Fruit fly (Drosophila melanogaster) ovary, adult (tissue): ENCODE measurements around the gene mRpL32.
A peak's percentile ranks its signal among the peaks of the same experiment; 100 is the strongest.

ENCODE experiments used
- CG17801 ChIP-seq: fragments of 200-800 bp; optimal IDR thresholded peaks from 2 replicates; lab custom pipeline; 2019; ENCODE audit warnings: missing biosample characterization, mild to moderate bottlenecking, missing genetic modification characterization, moderate library complexity; ENCODE audit not compliant: partially characterized antibody

The mRpL32 gene

DNA sequence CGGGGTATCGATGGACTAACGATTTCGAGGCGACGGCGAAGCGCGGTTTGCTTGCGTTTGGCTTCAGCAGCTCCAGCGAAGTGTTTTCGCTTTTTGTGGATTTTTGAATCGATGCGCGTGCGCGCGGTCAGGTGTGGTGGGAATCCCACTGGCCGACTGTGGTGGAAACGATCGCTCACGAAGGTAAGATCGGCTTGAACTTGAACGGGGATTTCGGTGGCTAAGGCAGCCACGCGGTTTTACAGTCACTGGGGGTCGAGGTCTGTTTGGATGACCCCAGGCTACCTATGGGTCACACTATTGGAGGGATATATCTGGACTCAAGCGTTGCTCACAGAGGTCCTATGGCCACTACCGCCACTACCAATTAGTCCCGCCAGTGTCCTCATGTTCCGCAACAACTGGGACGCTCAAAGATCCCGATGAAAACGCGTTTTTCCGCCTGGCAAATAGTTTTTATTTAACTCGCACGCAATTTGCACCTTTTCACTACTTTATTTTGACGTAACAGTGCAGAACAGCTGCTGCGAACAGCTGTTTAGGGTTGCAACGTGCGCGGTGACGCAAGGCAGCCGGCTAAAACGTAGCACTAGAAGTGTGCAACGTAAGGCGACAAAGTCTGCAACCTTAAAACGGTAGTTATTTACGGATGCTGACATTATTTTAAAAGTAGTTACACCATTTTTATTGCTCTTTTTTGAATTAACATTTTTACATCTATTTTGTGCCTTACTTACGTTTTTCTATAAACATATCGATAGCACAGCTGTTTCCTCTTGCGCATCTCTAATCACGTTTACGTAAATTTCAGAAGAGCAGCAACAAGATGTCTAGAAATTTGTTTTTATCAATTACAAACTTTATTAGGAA lies at the start of gene mRpL32, which contains the start of gene qless:
Gene mRpL32, plus strand, starts transcription at position 780 of the 870 bp plus-strand sequence.
Gene qless, minus strand, starts transcription at position 516 of the 870 bp plus-strand sequence.
- TF ChIP-seq CG17801: peak; percentile 51

DNA sequence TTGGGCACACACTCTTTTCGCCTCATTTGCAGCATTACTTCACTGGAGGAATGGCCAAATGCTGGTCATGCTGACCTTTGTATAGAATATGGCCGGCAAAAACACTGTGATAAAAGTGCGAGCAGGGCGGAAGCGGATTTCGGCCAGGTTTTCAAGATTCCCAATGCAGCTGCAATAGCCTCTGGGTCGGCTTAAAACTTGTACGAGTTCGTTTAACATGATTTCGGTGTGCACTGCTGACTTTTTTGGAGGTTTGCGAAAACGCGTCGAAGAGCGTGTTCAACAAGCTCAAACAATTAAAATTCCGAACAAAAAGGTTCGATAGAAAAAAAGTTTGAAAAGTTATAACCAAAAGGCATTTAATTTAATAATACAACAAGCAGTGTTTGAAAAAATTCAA lies 42.0 kb upstream of the mRpL32 start, which contains the start of gene chp:
Gene chp, minus strand, starts transcription at position 101 of the 400 bp plus-strand sequence.
- TF ChIP-seq CG17801: no peak

DNA sequence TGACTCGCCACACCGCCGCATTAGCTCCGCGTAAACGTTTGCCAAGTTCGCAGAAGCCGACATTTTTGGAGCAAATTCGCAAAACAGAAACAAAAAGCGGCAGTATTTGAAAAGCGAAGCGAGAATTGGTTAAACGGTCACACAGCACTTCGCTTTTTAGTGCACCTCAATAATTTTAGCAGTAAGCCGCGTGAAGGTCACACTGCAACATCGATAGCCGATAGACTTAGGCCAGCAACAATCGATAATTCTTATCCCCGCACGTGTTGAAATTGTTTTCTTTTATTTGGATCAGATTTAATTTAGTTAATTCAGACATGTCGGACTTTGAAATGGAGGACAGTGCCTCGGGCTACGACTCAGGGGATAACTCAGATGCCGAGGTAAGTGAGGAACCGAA lies 39.4 kb upstream of the mRpL32 start, which contains the start of the genes Zwilch and CG1542:
Gene Zwilch, minus strand, starts transcription at position 150 of the 400 bp plus-strand sequence.
Gene CG1542, plus strand, starts transcription at position 232 of the 400 bp plus-strand sequence.
- peak; percentile 3 for TF ChIP-seq CG17801

DNA sequence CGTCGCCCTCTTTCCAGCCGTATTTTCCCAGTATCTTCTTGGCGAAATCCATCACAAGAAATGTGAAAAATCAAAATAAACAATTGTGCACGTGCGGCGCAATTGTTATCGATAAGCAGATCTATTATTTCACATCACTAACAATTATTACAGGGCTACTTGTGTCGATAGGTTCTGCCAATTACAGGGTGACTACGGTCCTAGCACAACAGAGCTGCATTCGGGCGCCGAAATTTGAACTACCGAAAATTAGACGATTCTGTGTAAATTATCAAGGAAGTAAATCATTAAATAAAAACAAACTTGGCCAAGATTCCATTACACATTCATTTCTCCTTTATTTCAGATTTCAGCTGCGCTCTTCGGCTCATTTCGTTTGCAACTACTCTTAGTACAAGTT lies 36.8 kb upstream of the mRpL32 start, which contains the start of gene CG15561:
Gene CG15561, minus strand, starts transcription at position 113 of the 400 bp plus-strand sequence.
- peak; percentile 57 for TF ChIP-seq CG17801

DNA sequence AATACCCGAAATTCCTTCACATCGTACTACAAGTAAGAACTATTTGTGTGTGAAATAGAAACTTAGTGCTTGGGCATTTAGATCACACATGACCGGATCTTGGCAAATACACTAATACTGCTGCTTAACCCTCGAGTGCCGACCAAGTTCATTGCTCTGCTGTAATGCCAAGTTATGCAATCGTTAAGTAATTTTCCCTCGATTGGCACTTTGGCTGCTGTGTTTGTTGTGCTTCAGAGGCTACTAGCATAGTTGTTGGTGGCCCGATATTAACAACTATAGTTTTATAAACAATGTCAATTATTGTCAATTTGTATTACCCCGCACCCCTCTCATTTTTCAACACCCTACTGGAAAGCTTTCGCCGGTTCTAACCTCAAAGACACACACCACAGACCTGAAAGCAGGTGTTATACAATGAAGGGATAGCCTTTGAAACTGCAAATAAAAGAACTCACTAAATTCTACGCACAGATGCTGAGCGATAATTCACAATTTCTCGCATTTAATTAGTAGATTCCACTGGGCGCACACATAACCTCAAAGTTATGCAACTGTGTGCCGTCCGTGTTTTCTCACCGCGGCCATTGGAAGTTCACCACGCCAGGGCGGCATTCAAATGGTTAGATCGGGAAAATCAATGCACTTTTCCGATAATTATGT lies 34.3 kb upstream of the mRpL32 start:
- TF ChIP-seq CG17801: peak; percentile 12

DNA sequence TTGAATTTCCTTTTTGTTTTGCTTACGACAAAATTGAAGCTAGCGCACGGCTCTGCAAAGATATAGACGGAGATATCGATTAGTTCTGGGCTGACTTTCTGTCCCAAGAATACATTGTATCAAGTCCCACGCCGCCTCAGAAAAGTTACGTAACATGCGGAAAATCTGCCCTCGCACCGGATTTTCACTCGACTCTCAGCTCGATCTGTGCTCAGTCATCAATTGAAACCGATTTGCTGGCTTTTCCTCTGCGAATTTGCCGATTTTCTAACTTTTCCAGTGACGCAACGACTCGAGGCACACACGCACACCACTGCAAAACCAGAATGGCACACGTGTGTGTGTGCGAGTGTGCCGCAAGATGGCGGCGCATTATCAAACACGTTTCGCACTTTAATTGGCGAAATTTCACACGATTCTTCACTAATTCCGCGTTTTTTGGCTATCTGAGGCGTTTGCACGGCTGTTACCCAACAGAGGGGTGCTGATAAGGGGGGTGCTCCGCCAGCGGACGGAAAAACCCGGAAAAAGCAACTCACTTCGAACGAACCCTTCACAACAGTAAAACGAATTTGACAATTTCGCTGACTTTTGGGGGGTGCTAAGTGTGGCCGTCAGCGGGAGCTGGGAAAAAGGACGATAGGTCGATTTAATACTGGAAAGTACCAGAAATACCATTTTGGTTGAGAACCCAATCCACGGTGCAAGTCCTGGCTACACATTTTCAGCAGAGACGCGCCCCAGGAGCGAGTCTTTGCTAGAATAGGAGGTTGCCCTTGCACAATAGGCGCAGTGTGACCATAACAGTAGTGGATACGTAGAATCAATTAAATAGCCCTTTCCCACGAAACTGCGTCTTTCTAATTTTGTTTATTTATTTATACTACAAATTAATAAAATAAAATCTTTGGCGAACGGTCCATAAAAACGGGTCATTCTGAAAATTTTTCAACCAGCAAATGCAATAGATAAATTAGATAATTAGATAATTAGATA lies 33.4 kb upstream of the mRpL32 start, which contains the start of gene ATPsynC:
Gene ATPsynC, minus strand, starts transcription at position 634 of the 996 bp plus-strand sequence.
- TF ChIP-seq CG17801: peak; percentile 46

DNA sequence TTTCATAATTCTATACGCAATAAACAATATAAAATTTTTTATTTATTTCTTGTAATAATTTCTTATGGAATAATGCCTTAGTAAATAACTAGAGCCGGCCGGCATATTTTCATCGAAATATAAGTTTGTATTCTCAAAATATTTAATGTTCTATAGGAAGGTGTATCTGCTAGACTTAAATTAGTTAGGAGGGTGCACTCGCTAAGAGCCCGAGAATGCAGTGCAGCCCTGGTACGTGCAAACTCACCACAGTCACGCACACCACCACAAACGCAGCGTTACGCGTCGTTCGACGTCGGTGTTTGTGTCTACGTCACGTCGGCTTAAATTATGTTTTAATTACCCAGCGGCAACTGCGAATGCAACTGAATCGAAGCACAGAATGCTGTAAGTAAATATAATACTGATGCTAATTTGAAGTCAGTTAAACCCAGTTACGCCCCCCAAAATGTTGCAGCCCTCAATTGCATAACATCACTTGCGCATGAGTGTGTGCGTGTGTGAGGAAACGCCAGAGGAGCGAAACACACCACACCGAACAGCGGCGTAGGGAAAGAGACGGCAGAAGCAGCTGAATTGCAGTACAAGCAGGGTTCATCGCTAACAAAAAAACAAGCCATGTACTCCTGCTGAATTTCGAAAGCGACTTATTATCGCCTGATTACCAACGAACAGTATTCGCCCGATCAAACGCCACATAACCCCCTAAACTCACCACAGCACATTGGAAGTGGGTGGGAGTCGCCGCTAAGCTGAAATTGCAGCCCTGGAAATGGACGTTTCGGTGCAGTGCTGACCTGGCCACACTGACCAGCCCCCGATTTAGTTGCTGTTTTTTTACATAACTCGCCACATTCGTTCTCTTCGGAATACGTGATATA lies 32.0 kb upstream of the mRpL32 start, which contains the start of gene CG12054:
Gene CG12054, plus strand, starts transcription at position 247 of the 881 bp plus-strand sequence.
- TF ChIP-seq CG17801: peak; percentile 33

DNA sequence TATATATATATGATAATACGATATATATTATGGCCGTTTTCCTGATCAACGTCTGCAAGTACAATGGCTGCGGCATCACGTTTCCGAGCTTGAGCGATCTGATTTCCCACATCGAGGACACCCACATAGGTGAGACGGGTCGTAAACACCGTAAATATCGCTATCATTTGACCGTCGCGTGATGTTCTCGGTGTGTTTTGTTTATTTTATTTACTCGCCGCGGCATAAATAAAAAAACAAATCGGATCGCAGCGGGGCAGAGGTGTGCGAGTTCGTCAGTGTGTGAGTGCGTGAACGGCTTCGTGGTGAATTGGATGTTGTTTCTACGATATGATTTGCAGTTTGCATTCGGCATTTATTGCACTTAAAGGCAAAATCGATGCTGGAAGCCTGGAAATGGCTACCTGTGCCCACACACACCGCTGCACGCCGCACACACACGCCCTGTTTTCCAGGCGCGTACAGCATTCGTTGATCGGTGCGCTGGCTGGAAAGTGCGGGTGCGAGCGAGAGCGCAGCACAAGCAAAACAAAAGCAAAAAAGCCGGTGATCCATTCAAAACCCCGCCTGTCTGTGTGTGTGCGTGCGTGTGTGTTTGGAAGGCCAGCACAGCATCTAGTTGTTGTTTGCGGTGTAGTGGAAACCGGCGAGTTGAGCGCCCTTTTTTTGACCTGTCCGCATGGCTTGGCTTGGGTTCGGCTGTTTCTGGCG lies 31.2 kb upstream of the mRpL32 start:
- TF ChIP-seq CG17801: peak; percentile 22

DNA sequence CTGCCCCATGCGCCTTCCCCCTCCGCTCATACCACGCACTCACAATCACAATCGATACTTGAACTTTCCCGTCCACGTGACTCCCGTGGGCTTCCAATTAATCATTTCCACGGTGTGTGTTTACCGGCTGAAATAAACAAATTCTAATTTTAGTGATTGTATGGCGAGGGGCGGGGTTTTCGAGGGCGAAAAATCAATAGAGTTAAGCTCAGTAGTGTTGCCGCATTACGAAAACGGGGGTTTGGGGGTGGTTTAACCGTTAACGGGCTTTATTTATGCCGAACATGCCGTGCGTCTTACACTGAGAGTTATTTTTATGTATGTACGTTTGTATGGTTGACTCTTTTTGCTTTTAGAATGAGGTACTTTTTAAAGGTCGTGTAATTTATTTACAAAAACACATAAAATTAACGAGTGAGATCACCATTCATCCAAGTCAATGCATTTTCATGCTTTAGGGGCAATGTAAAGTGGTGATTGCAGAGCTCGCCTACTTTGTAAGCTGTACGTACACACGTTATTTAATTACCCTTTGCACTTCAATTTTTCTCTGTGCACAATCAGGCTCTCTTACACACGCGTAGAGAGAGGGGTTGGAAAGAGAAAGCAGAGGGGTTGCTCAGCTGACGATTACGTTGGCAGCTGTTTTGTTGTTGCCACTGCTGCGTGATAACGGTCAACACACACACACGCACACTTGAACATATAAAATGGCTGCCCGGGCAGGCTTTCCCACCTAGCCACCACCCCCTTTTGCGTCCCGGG lies 30.4 kb upstream of the mRpL32 start:
- TF ChIP-seq CG17801: no peak

DNA sequence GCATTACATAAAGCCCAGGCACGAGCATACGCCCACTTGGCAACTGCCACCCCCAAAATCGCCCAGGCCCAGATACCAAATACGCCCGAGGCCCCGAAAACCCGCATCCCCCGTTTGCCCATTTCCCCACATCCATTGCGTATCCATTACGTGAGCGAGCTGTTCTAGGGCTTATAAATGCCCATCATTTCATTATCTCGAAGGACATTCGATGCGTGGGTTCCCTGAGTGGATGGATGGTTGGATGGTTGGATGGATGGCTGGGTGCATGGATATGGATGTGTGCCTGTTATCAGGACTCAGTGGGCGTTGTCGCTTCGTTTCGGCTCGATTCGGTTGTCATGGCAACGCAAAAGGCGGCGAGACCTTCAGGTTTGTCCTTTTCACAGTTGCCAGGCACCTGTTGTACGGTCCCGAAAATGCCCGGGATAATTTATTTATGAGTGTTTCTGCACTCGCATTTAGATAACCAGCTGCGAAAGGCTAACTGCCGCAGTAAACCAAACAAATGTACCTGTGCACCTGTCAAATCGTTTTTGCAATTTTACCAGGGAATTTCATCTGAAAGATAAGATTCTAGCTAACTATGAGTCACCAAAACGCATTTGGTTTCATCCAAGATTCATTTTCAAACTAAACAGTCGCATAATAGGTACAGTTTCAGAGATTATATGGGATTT lies 29.6 kb upstream of the mRpL32 start:
- TF ChIP-seq CG17801: no peak

DNA sequence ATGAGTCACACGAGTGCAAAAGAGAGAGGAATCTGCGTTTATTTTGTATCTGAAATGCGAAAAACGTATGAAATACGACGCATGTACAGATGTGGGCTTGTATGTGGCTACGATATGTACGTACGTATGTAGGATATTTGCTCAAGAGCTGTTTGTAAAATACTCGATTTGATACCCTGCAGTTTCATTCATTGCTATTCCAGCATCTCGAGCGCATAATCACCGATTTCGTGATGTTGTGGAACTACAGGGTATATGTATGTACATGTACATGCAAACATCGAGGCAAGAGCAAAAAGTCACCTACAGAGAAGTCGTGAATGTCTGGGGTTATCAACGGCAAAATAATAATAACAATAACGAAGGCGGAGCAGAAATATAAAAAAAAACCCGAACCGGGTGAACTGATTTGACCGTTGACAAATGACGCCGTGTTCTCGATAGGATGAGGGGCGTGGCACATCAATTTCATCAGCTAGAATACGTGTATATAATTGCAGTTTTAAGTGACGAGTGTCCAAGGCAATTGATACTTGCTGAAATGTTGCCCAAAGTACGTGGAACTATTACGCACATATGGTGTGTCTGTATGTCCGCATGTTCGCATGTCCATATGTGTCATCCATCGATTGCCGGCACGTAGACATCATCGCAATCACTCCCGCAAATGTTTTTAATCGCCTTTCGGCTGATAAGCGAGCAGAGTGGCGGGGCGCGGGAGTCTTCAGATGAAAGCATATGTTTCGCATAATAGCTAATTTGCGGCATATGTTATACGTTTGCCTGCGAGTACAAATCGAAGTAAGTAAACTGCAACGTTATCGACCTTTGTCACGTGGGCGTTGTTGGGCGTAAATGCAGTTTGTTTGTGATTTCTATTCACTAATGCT lies 28.5 kb upstream of the mRpL32 start:
- TF ChIP-seq CG17801: no peak
